Fruit fly (Drosophila melanogaster) whole organism, prepupa: ENCODE results near the gene CG10366.

Source experiments
- Blimp-1 ChIP-seq: fragments of 200-800 bp; sonication (Bioruptor generic); optimal IDR thresholded peaks from 3 replicates; lab custom pipeline; 2017; ENCODE audit warnings: missing biosample characterization, missing genetic modification characterization, mild to moderate bottlenecking, moderate library complexity, missing genetic modification reagents
- CG11902 ChIP-seq: fragments of 200-800 bp; sonication (Bioruptor generic); optimal IDR thresholded peaks from 3 replicates; lab custom pipeline; 2016; ENCODE audit warnings: missing biosample characterization, missing genetic modification characterization
- CG15336 ChIP-seq: fragments of 200-800 bp; sonication (Bioruptor generic); IDR thresholded peaks from 2 replicates; pipeline ENCODE4 v1.3.6; 2022; ENCODE audit warnings: missing biosample characterization, missing genetic modification characterization
- CG1621 ChIP-seq: fragments of 200-800 bp; sonication (Bioruptor generic); optimal IDR thresholded peaks from 3 replicates; lab custom pipeline; 2018; ENCODE audit warnings: missing biosample characterization, mild to moderate bottlenecking, missing genetic modification characterization
- CG16779 ChIP-seq: fragments of 200-800 bp; sonication (Bioruptor generic); optimal IDR thresholded peaks from 3 replicates; lab custom pipeline; 2017; ENCODE audit warnings: missing biosample characterization, mild to moderate bottlenecking, missing genetic modification characterization
- CG31627 ChIP-seq: fragments of 200-800 bp; sonication (Bioruptor generic); optimal IDR thresholded peaks from 3 replicates; lab custom pipeline; 2016; ENCODE audit warnings: missing biosample characterization, missing genetic modification characterization
- CG32006 ChIP-seq: fragments of 200-800 bp; sonication (Bioruptor generic); optimal IDR thresholded peaks from 3 replicates; lab custom pipeline; 2017; ENCODE audit warnings: missing biosample characterization, mild to moderate bottlenecking, missing genetic modification characterization
- CG3919 ChIP-seq: fragments of 200-800 bp; sonication (Bioruptor generic); optimal IDR thresholded peaks from 3 replicates; lab custom pipeline; 2016; ENCODE audit warnings: missing biosample characterization, missing genetic modification characterization
- CG6792 ChIP-seq: fragments of 200-800 bp; sonication (Bioruptor generic); optimal IDR thresholded peaks from 3 replicates; lab custom pipeline; 2016; ENCODE audit warnings: missing biosample characterization, missing genetic modification characterization
- CG6808 ChIP-seq: fragments of 200-800 bp; sonication (Bioruptor generic); optimal IDR thresholded peaks from 3 replicates; lab custom pipeline; 2017; ENCODE audit warnings: missing biosample characterization, missing genetic modification characterization, mild to moderate bottlenecking, moderate library complexity, missing genetic modification reagents
- CG6854 ChIP-seq: fragments of 200-800 bp; sonication (Bioruptor generic); optimal IDR thresholded peaks from 2 replicates; lab custom pipeline; 2017; ENCODE audit warnings: missing biosample characterization, mild to moderate bottlenecking, missing genetic modification characterization
- CG7368 ChIP-seq: fragments of 200-800 bp; sonication (Bioruptor generic); optimal IDR thresholded peaks from 3 replicates; lab custom pipeline; 2016; ENCODE audit warnings: missing biosample characterization, missing genetic modification characterization
- CG8119 ChIP-seq: fragments of 200-800 bp; sonication (Bioruptor generic); IDR thresholded peaks from 3 replicates; pipeline ENCODE4 v1.3.6; 2022; ENCODE audit warnings: missing biosample characterization, missing genetic modification characterization
- CG9139 ChIP-seq: fragments of 200-800 bp; sonication (Bioruptor generic); optimal IDR thresholded peaks from 3 replicates; lab custom pipeline; 2017; ENCODE audit warnings: missing biosample characterization, mild to moderate bottlenecking, missing genetic modification characterization
- Eip75B ChIP-seq: fragments of 200-800 bp; sonication (Bioruptor generic); optimal IDR thresholded peaks from 3 replicates; lab custom pipeline; 2016; ENCODE audit warnings: missing biosample characterization, missing genetic modification characterization
- Eip78C ChIP-seq: fragments of 200-800 bp; sonication (Bioruptor generic); peaks from one replicate; lab custom pipeline; 2016; ENCODE audit warnings: missing biosample characterization, missing genetic modification characterization
- Ets21C ChIP-seq: fragments of 200-800 bp; sonication (Bioruptor generic); optimal IDR thresholded peaks from 3 replicates; lab custom pipeline; 2016; ENCODE audit warnings: missing biosample characterization, missing genetic modification characterization
- Ets96B ChIP-seq: fragments of 200-800 bp; optimal IDR thresholded peaks from 2 replicates; lab custom pipeline; 2019; ENCODE audit warnings: missing biosample characterization, mild to moderate bottlenecking, missing genetic modification characterization, moderate library complexity
- Gug ChIP-seq: fragments of 200-800 bp; sonication (Bioruptor generic); IDR thresholded peaks from 2 replicates; pipeline ENCODE4 v1.3.6; 2022; ENCODE audit warnings: missing biosample characterization, missing genetic modification characterization
- Hr39 ChIP-seq: fragments of 200-800 bp; sonication (Bioruptor generic); optimal IDR thresholded peaks from 2 replicates; lab custom pipeline; 2016; ENCODE audit warnings: missing biosample characterization, missing genetic modification characterization
- Lpt ChIP-seq: fragments of 200-800 bp; sonication (Bioruptor generic); optimal IDR thresholded peaks from 3 replicates; lab custom pipeline; 2016; ENCODE audit warnings: missing biosample characterization, missing genetic modification characterization
- Met ChIP-seq: fragments of 200-800 bp; sonication (Bioruptor generic); optimal IDR thresholded peaks from 3 replicates; lab custom pipeline; 2016; ENCODE audit warnings: missing biosample characterization, missing genetic modification characterization
- OdsH ChIP-seq: fragments of 200-800 bp; sonication (Bioruptor generic); optimal IDR thresholded peaks from 3 replicates; lab custom pipeline; 2016; ENCODE audit warnings: missing biosample characterization, missing genetic modification characterization
- Smox ChIP-seq: fragments of 200-800 bp; sonication (Bioruptor generic); optimal IDR thresholded peaks from 3 replicates; lab custom pipeline; 2016; ENCODE audit warnings: missing biosample characterization, missing genetic modification characterization
- Sox102F ChIP-seq: fragments of 200-800 bp; sonication (Bioruptor generic); optimal IDR thresholded peaks from 2 replicates; lab custom pipeline; 2016; ENCODE audit warnings: missing biosample characterization, mild to moderate bottlenecking, missing genetic modification characterization
- Sox14 ChIP-seq: fragments of 200-800 bp; sonication (Bioruptor generic); optimal IDR thresholded peaks from 3 replicates; lab custom pipeline; 2016; ENCODE audit warnings: missing biosample characterization, missing genetic modification characterization
- achi ChIP-seq: fragments of 200-800 bp; sonication (Bioruptor generic); optimal IDR thresholded peaks from 3 replicates; lab custom pipeline; 2016; ENCODE audit warnings: missing biosample characterization, missing genetic modification characterization
- acj6 ChIP-seq: fragments of 200-800 bp; sonication (Bioruptor generic); optimal IDR thresholded peaks from 3 replicates; lab custom pipeline; 2016; ENCODE audit warnings: missing biosample characterization, missing genetic modification characterization
- dac ChIP-seq: fragments of 200-800 bp; sonication (Bioruptor generic); optimal IDR thresholded peaks from 2 replicates; lab custom pipeline; 2017; ENCODE audit warnings: missing biosample characterization, mild to moderate bottlenecking, missing genetic modification characterization
- eg ChIP-seq: fragments of 200-800 bp; sonication (Bioruptor generic); IDR thresholded peaks from 3 replicates; pipeline ENCODE4 v1.3.6; 2022; ENCODE audit warnings: missing biosample characterization, missing genetic modification characterization
- esn ChIP-seq: fragments of 200-800 bp; sonication (Bioruptor generic); optimal IDR thresholded peaks from 2 replicates; lab custom pipeline; 2016; ENCODE audit warnings: missing biosample characterization, mild to moderate bottlenecking, missing genetic modification characterization, moderate library complexity
- fkh ChIP-seq: fragments of 200-800 bp; sonication (Bioruptor generic); optimal IDR thresholded peaks from 3 replicates; lab custom pipeline; 2017; ENCODE audit warnings: missing biosample characterization, mild to moderate bottlenecking, missing genetic modification characterization, moderate library complexity
- net ChIP-seq: fragments of 200-800 bp; sonication (Bioruptor generic); optimal IDR thresholded peaks from 3 replicates; lab custom pipeline; 2016; ENCODE audit warnings: missing biosample characterization, missing genetic modification characterization
- salr ChIP-seq, 2 experiments: fragments of 200-800 bp; sonication (Bioruptor generic); optimal IDR thresholded peaks; 3 replicates each; lab custom pipeline; 2016 to 2018; ENCODE audit warnings: missing biosample characterization in 2 of 2, missing genetic modification characterization in 2 of 2, mild to moderate bottlenecking in 1 of 2
- svp ChIP-seq: fragments of 200-800 bp; sonication (Bioruptor generic); peaks from one replicate; lab custom pipeline; 2016; ENCODE audit warnings: missing biosample characterization, missing genetic modification characterization
- vri ChIP-seq: fragments of 200-800 bp; sonication (Bioruptor generic); optimal IDR thresholded peaks from 3 replicates; lab custom pipeline; 2016; ENCODE audit warnings: missing biosample characterization, mild to moderate bottlenecking, missing genetic modification characterization

The CG10366 gene

dm6 chr2L:19546869-19547710, 36.9 kb upstream of the CG10366 start, which contains the start of gene CG10337 (continued):
- TF ChIP-seq OdsH (GFP tag; lab: Kevin White, UChicago): peak; percentile 9
- no peak for TF ChIP-seq CG31627 (GFP tag; lab: Kevin White, UChicago)
- TF ChIP-seq Met (GFP tag; lab: Kevin White, UChicago): peak; percentile 38
- TF ChIP-seq Smox: peak; percentile 9
- no peak for TF ChIP-seq Blimp-1 (GFP tag; lab: Kevin White, UChicago)
- no peak for TF ChIP-seq CG6854 (GFP tag; lab: Kevin White, UChicago)
- no peak for TF ChIP-seq dac (GFP tag; lab: Kevin White, UChicago)
- TF ChIP-seq svp (GFP tag; lab: Kevin White, UChicago): peak; percentile 72

dm6 chr2L:19548158-19548557, 35.9 kb upstream of the CG10366 start, which contains the start of gene Tep4:
Tep4 (plus strand) TSS chr2L:19548507.
- TF ChIP-seq CG15336 (GFP tag; lab: Robert Waterston, UW) (peak; percentile 29; the same call in 1 of the 2 replicates), CG1621 (tag; lab: Kevin White, UChicago) (peak; percentile 9), Gug (GFP tag; lab: Robert Waterston, UW) (no peak), net (GFP tag; lab: Kevin White, UChicago) (no peak), eg (GFP tag; lab: Robert Waterston, UW) (peak; percentile 30; the same call in 1 of the 3 replicates), Eip75B (GFP tag; lab: Kevin White, UChicago) (no peak), fkh (GFP tag; lab: Kevin White, UChicago) (peak; percentile 4)

- TF ChIP-seq Eip78C (GFP tag; lab: Kevin White, UChicago) (peak; percentile 71), Ets96B (no peak), Lpt (GFP tag; lab: Kevin White, UChicago) (peak; percentile 50), Sox14 (GFP tag; lab: Kevin White, UChicago) (no peak), CG6792 (GFP tag; lab: Kevin White, UChicago) (peak; percentile 12), CG11902 (GFP tag; lab: Kevin White, UChicago) (no peak), CG8119 (GFP tag; lab: Robert Waterston, UW) (peak; percentile 60; the same call in 2 of the 3 replicates), CG6808 (peak; percentile 70), Eip75B (GFP tag; lab: Kevin White, UChicago) (peak; percentile 68), Hr39 (no peak), Blimp-1 (GFP tag; lab: Kevin White, UChicago) (peak; percentile 32), Smox (peak; percentile 40), svp (GFP tag; lab: Kevin White, UChicago) (peak; percentile 91), esn (GFP tag; lab: Kevin White, UChicago) (peak; percentile 20), CG3919 (GFP tag; lab: Kevin White, UChicago) (no peak), CG32006 (GFP tag; lab: Kevin White, UChicago) (no peak), Sox102F (GFP tag; lab: Kevin White, UChicago) (peak; percentile 48), CG1621 (tag; lab: Kevin White, UChicago) (peak; percentile 69), CG7368 (GFP tag; lab: Kevin White, UChicago) (no peak), vri (GFP tag; lab: Kevin White, UChicago) (peak; percentile 71), eg (GFP tag; lab: Robert Waterston, UW) (no peak; the same call in 2 of the 3 replicates), CG16779 (tag; lab: Kevin White, UChicago) (no peak), achi (GFP tag; lab: Kevin White, UChicago) (peak; percentile 37), acj6 (GFP tag; lab: Kevin White, UChicago) (no peak), CG6854 (GFP tag; lab: Kevin White, UChicago) (peak; percentile 74), CG9139 (GFP tag; lab: Kevin White, UChicago) (peak; percentile 29), Ets21C (GFP tag; lab: Kevin White, UChicago) (no peak), fkh (GFP tag; lab: Kevin White, UChicago) (peak; percentile 93), salr (GFP tag; optimal IDR thresholded peaks at IDR 0.05; lab: Kevin White, UChicago) (no peak)
These were observed 34.6 kb upstream of the CG10366 start for dm6 chr2L:19549412-19549811.
